Fruit fly (Drosophila melanogaster) whole organism: ENCODE measurements around the gene CG46463.

Experiments
- CG8478 ChIP-seq: fragments of >200 bp; optimal IDR thresholded peaks from 2 replicates; lab custom pipeline; 2018; ENCODE audit warnings: inconsistent platforms
- Dll ChIP-seq: fragments of >200 bp; optimal IDR thresholded peaks from 2 replicates; lab custom pipeline; 2017
- EcR ChIP-seq, 2 experiments: fragments of >200 bp; optimal IDR thresholded peaks; 2 replicates each; lab custom pipeline; 2017; ENCODE audit warnings: missing biosample characterization in 2 of 2, missing genetic modification characterization in 2 of 2, missing genetic modification reagents in 2 of 2
- pan ChIP-seq: fragments of >200 bp; optimal IDR thresholded peaks from 2 replicates; lab custom pipeline; 2017
- psq ChIP-seq: fragments of >200 bp; optimal IDR thresholded peaks from 2 replicates; lab custom pipeline; 2017
- usp ChIP-seq: fragments of >200 bp; optimal IDR thresholded peaks from 2 replicates; lab custom pipeline; 2017; ENCODE audit warnings: missing biosample characterization, missing genetic modification characterization, mixed read lengths

DNA sequence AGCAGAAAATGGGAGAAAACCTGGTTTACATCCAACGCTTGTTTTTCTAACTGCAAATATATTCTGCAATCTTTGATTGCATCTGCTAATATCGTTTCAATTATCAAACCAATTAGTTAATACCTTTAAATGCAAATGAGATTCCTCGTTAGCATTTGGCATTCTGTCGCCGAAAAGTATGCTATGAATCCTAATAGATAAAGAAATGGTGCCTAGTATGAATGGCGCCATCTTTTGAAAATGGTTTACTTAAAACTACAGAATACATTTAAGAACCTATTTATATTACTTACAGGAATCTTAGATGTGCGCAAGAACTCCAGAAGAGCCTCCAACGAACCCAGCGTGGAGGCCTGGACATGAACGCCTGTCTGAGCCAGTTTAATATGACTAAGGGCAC is 4.2 kb upstream of the CG46463 start:
- TF ChIP-seq psq (lab: Kevin White, UChicago) (no peak), CG8478 (lab: Kevin White, UChicago) (no peak), pan (lab: Kevin White, UChicago) (no peak), Dll (lab: Kevin White, UChicago) (no peak), usp (GFP tag; lab: Kevin White, UChicago) (no peak), EcR (GFP tag; optimal IDR thresholded peaks at IDR 0.05; lab: Kevin White, UChicago) (no peak)
